Worm (Caenorhabditis elegans) whole organism, young adult: ENCODE measurements around the gene pgl-3.
A peak's percentile ranks its signal among the peaks of the same experiment; 100 is the strongest.

Experiments used
- C06A6.2 ChIP-seq: fragments of 200-800 bp; sonication (Bioruptor generic); conservative IDR thresholded peaks from 2 replicates; pipeline ENCODE4 v1.3.6; 2022; ENCODE audit warnings: missing genetic modification characterization, missing compliant biosample characterization
- F57A8.1 ChIP-seq: fragments of 200-800 bp; sonication (Bioruptor generic); optimal IDR thresholded peaks from 2 replicates; lab custom pipeline; 2018; ENCODE audit warnings: mild to moderate bottlenecking, missing genetic modification characterization, moderate library complexity, missing compliant biosample characterization
- K11D2.4 ChIP-seq: fragments of 200-800 bp; sonication (Bioruptor generic); IDR thresholded peaks from 2 replicates; pipeline ENCODE4 v1.3.6; 2022; ENCODE audit warnings: missing genetic modification reagents, missing genetic modification characterization, missing compliant biosample characterization
- Y53F4B.3 ChIP-seq: fragments of 200-800 bp; sonication (Bioruptor generic); IDR thresholded peaks from 2 replicates; pipeline ENCODE4 v1.3.6; 2022; ENCODE audit warnings: missing genetic modification reagents, missing genetic modification characterization, missing compliant biosample characterization
- Y67H2A.10 ChIP-seq: fragments of 200-800 bp; sonication (Bioruptor generic); conservative IDR thresholded peaks from 2 replicates; pipeline ENCODE4 v1.3.6; 2022; ENCODE audit warnings: missing genetic modification reagents, missing genetic modification characterization, missing compliant biosample characterization
- Y79H2A.3 ChIP-seq: fragments of 200-800 bp; sonication (Bioruptor generic); conservative IDR thresholded peaks from 2 replicates; pipeline ENCODE4 v1.3.6; 2022; ENCODE audit warnings: missing genetic modification reagents, missing genetic modification characterization, missing compliant biosample characterization
- Y95B8A.8 ChIP-seq: fragments of 200-800 bp; sonication (Bioruptor generic); IDR thresholded peaks from 2 replicates; pipeline ENCODE4 v1.3.6; 2022; ENCODE audit warnings: missing genetic modification reagents, missing genetic modification characterization, missing compliant biosample characterization
- ama-1 ChIP-seq, 3 experiments: fragments of 150-350 bp in 1 of 3; sonication (generic microtip) in 2 of 3; optimal IDR thresholded peaks; 2 replicates each; lab custom pipeline; 2014 to 2018; ENCODE audit warnings: missing biosample characterization in 2 of 3, missing genetic modification characterization in 2 of 3, missing genetic modification reagents in 2 of 3
- attf-6 ChIP-seq: fragments of 200-800 bp; sonication (Bioruptor generic); IDR thresholded peaks from 2 replicates; pipeline ENCODE4 v1.3.6; 2022; ENCODE audit warnings: missing genetic modification reagents, missing genetic modification characterization, missing compliant biosample characterization
- bed-2 ChIP-seq: fragments of 200-800 bp; sonication (Bioruptor generic); IDR thresholded peaks from 2 replicates; pipeline ENCODE4 v1.3.6; 2022; ENCODE audit warnings: missing genetic modification reagents, missing genetic modification characterization, missing compliant biosample characterization
- ccch-3 ChIP-seq: fragments of 200-800 bp; sonication (Bioruptor generic); optimal IDR thresholded peaks from 2 replicates; lab custom pipeline; 2018; ENCODE audit warnings: mild to moderate bottlenecking, missing genetic modification characterization, missing compliant biosample characterization
- ceh-27 ChIP-seq: fragments of 200-800 bp; sonication (Bioruptor generic); optimal IDR thresholded peaks from 2 replicates; lab custom pipeline; 2018; ENCODE audit warnings: mild to moderate bottlenecking, missing genetic modification characterization, moderate library complexity, missing compliant biosample characterization
- chd-7 ChIP-seq: sonication (generic microtip); optimal IDR thresholded peaks from 2 replicates; lab custom pipeline; 2016; ENCODE audit warnings: mild to moderate bottlenecking, missing genetic modification characterization, moderate library complexity, missing compliant biosample characterization
- die-1 ChIP-seq: sonication (generic microtip); optimal IDR thresholded peaks from 2 replicates; lab custom pipeline; 2016; ENCODE audit warnings: missing genotype, mild to moderate bottlenecking, missing genetic modification characterization, missing compliant biosample characterization
- efl-1 ChIP-seq: fragments of 150-350 bp; optimal IDR thresholded peaks from 2 replicates; lab custom pipeline; 2014; ENCODE audit warnings: missing biosample characterization, missing genetic modification reagents, missing genetic modification characterization
- egrh-3 ChIP-seq: fragments of 200-800 bp; sonication (Bioruptor generic); IDR thresholded peaks from 2 replicates; pipeline ENCODE4 v1.3.6; 2022; ENCODE audit warnings: missing genetic modification reagents, missing genetic modification characterization, missing compliant biosample characterization
- ekl-4 ChIP-seq: fragments of 200-800 bp; sonication (Bioruptor generic); IDR thresholded peaks from 2 replicates; pipeline ENCODE4 v1.3.6; 2022; ENCODE audit warnings: missing genetic modification reagents, missing genetic modification characterization, missing compliant biosample characterization
- hlh-12 ChIP-seq: sonication (generic microtip); optimal IDR thresholded peaks from 2 replicates; lab custom pipeline; 2016; ENCODE audit warnings: missing genetic modification characterization, missing compliant biosample characterization
- hmg-1.2 ChIP-seq: fragments of 200-800 bp; sonication (Bioruptor generic); IDR thresholded peaks from 2 replicates; pipeline ENCODE4 v1.3.6; 2022; ENCODE audit warnings: missing genetic modification reagents, missing genetic modification characterization, missing compliant biosample characterization
- hsf-1 ChIP-seq: fragments of 200-800 bp; sonication (Bioruptor generic); IDR thresholded peaks from 2 replicates; pipeline ENCODE4 v1.3.6; 2022; ENCODE audit warnings: missing genetic modification reagents, missing genetic modification characterization, missing compliant biosample characterization
- let-526 ChIP-seq: fragments of 200-800 bp; sonication (Bioruptor generic); IDR thresholded peaks from 2 replicates; pipeline ENCODE4 v1.3.6; 2022; ENCODE audit warnings: missing genetic modification reagents, missing genetic modification characterization, missing compliant biosample characterization
- lin-26 ChIP-seq: fragments of 200-800 bp; sonication (Bioruptor generic); IDR thresholded peaks from 2 replicates; pipeline ENCODE4 v1.3.6; 2022; ENCODE audit warnings: missing genetic modification reagents, missing genetic modification characterization, missing compliant biosample characterization
- lir-1 ChIP-seq: fragments of 200-800 bp; sonication (Bioruptor generic); conservative IDR thresholded peaks from 2 replicates; pipeline ENCODE4 v1.3.6; 2022; ENCODE audit warnings: missing genetic modification reagents, missing genetic modification characterization, missing compliant biosample characterization
- madf-6 ChIP-seq: fragments of 200-800 bp; sonication (Bioruptor generic); IDR thresholded peaks from 2 replicates; pipeline ENCODE4 v1.3.6; 2022; ENCODE audit warnings: missing genetic modification reagents, missing genetic modification characterization, missing compliant biosample characterization
- madf-8 ChIP-seq: fragments of 200-800 bp; sonication (Bioruptor generic); conservative IDR thresholded peaks from 2 replicates; pipeline ENCODE4 v1.3.6; 2022; ENCODE audit warnings: missing genetic modification reagents, missing genetic modification characterization, missing compliant biosample characterization
- mcd-1 ChIP-seq: fragments of 200-800 bp; sonication (Bioruptor generic); IDR thresholded peaks from 2 replicates; pipeline ENCODE4 v1.3.6; 2022; ENCODE audit warnings: missing genetic modification reagents, missing genetic modification characterization, missing compliant biosample characterization
- nfya-1 ChIP-seq: sonication (generic microtip); optimal IDR thresholded peaks from 2 replicates; lab custom pipeline; 2017; ENCODE audit warnings: antibody characterized with exemption, missing compliant biosample characterization, missing genetic modification characterization, borderline replicate concordance; ENCODE audit not compliant: insufficient read depth
- nhr-80 ChIP-seq: sonication (generic microtip); optimal IDR thresholded peaks from 2 replicates; lab custom pipeline; 2016; ENCODE audit warnings: missing genetic modification characterization, missing compliant biosample characterization
- rpc-1 ChIP-seq, 2 experiments: fragments of 150-350 bp in 1 of 2; sonication (generic microtip) in 1 of 2; optimal IDR thresholded peaks; 2 replicates each; lab custom pipeline; 2014 to 2018; ENCODE audit warnings: missing biosample characterization in 1 of 2, missing genetic modification characterization in 1 of 2, missing genetic modification reagents in 1 of 2, missing genotype in 1 of 2
- snpc-1.3 ChIP-seq: sonication (generic microtip); optimal IDR thresholded peaks from 2 replicates; lab custom pipeline; 2017; ENCODE audit warnings: missing genetic modification characterization, mild to moderate bottlenecking, missing compliant biosample characterization, antibody characterized with exemption, moderate library complexity, missing genotype, missing genetic modification reagents; ENCODE audit not compliant: insufficient read depth
- snpc-4 ChIP-seq, 5 experiments: fragments of 150-350 bp in 1 of 5; sonication (generic microtip) in 4 of 5; optimal IDR thresholded peaks; 2 replicates each; lab custom pipeline; 2014 to 2018; ENCODE audit warnings: missing genetic modification characterization in 5 of 5, missing biosample characterization in 3 of 5, antibody characterized with exemption in 2 of 5, mild to moderate bottlenecking in 2 of 5, missing compliant biosample characterization in 2 of 5, missing genotype in 2 of 5, moderate library complexity in 2 of 5, missing genetic modification reagents in 1 of 5
- tbp1 ChIP-seq: fragments of 200-800 bp; sonication (Bioruptor generic); optimal IDR thresholded peaks from 2 replicates; lab custom pipeline; 2018; ENCODE audit warnings: mild to moderate bottlenecking, missing genetic modification characterization, missing compliant biosample characterization
- tbx-9 ChIP-seq: sonication (generic microtip); optimal IDR thresholded peaks from 2 replicates; lab custom pipeline; 2016; ENCODE audit warnings: borderline replicate concordance, missing genetic modification characterization, inconsistent platforms, missing compliant biosample characterization
- tlf-1 ChIP-seq: fragments of 200-800 bp; sonication (Bioruptor generic); optimal IDR thresholded peaks from 2 replicates; lab custom pipeline; 2018; ENCODE audit warnings: mild to moderate bottlenecking, missing genetic modification characterization, missing compliant biosample characterization
- unc-62 ChIP-seq: fragments of 150-350 bp; optimal IDR thresholded peaks from 2 replicates; lab custom pipeline; 2014; ENCODE audit warnings: missing biosample characterization, missing genetic modification reagents, missing genetic modification characterization
- ztf-26 ChIP-seq: sonication (generic microtip); optimal IDR thresholded peaks from 2 replicates; lab custom pipeline; 2017; ENCODE audit warnings: missing genetic modification characterization, missing compliant biosample characterization
- ztf-28 ChIP-seq: fragments of 200-800 bp; sonication (Bioruptor generic); IDR thresholded peaks from 2 replicates; pipeline ENCODE4 v1.3.6; 2022; ENCODE audit warnings: missing genetic modification reagents, missing genetic modification characterization, missing compliant biosample characterization

pgl-3 gene

ce11 chrV:4734608-4735007 lies 21.2 kb upstream of the pgl-3 start (continued):
- TF ChIP-seq lir-1 (no peak), chd-7 (peak; percentile 0), Y79H2A.3 (peak; percentile 85), rpc-1 (optimal IDR thresholded peaks at IDR 0.05; lab: Kevin White, UChicago) (no peak), rpc-1 (tag; optimal IDR thresholded peaks at IDR 0.05; lab: Kevin White, UChicago) (no peak), nhr-80 (tag; lab: Kevin White, UChicago) (no peak), F57A8.1 (GFP tag; lab: Kevin White, UChicago) (no peak), ama-1 (optimal IDR thresholded peaks at IDR 0.05; lab: Kevin White, UChicago) (no peak), ama-1 (GFP tag; optimal IDR thresholded peaks at IDR 0.05; lab: Kevin White, UChicago) (no peak), madf-6 (peak; percentile 52), snpc-4 (GFP tag; optimal IDR thresholded peaks at IDR 0.05; lab: Kevin White, UChicago) (no peak), snpc-4 (tag; optimal IDR thresholded peaks at IDR 0.05; lab: Kevin White, UChicago) (no peak), lin-26 (GFP tag; lab: Robert Waterston, UW) (no peak), tbx-9 (tag; lab: Kevin White, UChicago) (no peak)

- no peak for TF ChIP-seq C06A6.2 (GFP tag; lab: Robert Waterston, UW)
- peak; percentile 74 for TF ChIP-seq nhr-80 (tag; lab: Kevin White, UChicago)
Observed at ce11 chrV:4737727-4738126, 18.1 kb upstream of the pgl-3 start, which contains the start of gene F39G3.2. TSS of gene F39G3.2 (plus strand) at chrV:4737831.

- TF ChIP-seq nhr-80 (tag; lab: Kevin White, UChicago) (peak; percentile 16), die-1 (tag; lab: Kevin White, UChicago) (no peak), hmg-1.2 (GFP tag; lab: Robert Waterston, UW) (peak; percentile 51; the same call in 1 of the 2 replicates)
- TF ChIP-seq, all 124 proteins: peak for 2
Observed at ce11 chrV:4742190-4742589, 13.6 kb upstream of the pgl-3 start, which contains the start of gene ugt-61. TSS of gene ugt-61 (plus strand) at chrV:4742422.

- TF ChIP-seq ccch-3 (GFP tag; lab: Kevin White, UChicago) (no peak), hlh-12 (no peak), die-1 (tag; lab: Kevin White, UChicago) (no peak), tlf-1 (no peak), K11D2.4 (GFP tag; lab: Robert Waterston, UW) (no peak), unc-62 (GFP tag; lab: Kevin White, UChicago) (no peak)
Observed at ce11 chrV:4745269-4745668, 10.5 kb upstream of the pgl-3 start, which contains the start of gene C18G1.7. TSS of gene C18G1.7 (plus strand) at chrV:4745569.

ce11 chrV:4750294-4750693 lies 5.5 kb upstream of the pgl-3 start, which contains the start of gene C18G1.6:
TSS of gene C18G1.6 (plus strand) at chrV:4750594.
- TF ChIP-seq ztf-26 (no peak), nfya-1 (tag; lab: Kevin White, UChicago) (no peak)
- TF ChIP-seq, all 124 proteins: peak for 0

ce11 chrV:4754123-4754522 lies 1.7 kb upstream of the pgl-3 start, which contains the start of gene hil-4:
TSS of gene hil-4 (plus strand) at chrV:4754313.
- 0 out of 2 replicates have a peak, but pooled peaks have one; percentile 14 for TF ChIP-seq bed-2 (GFP tag; lab: Robert Waterston, UW)
- TF ChIP-seq tbp1 (GFP tag; lab: Kevin White, UChicago), result peak; percentile 69
- TF ChIP-seq Y67H2A.10 (GFP tag; lab: Robert Waterston, UW), result peak; percentile 20; the same call in 1 of the 2 replicates
- TF ChIP-seq F57A8.1 (GFP tag; lab: Kevin White, UChicago), result no peak
- 0 out of 2 replicates have a peak, but pooled peaks have one; percentile 17 for TF ChIP-seq egrh-3 (GFP tag; lab: Robert Waterston, UW)
- TF ChIP-seq mcd-1 (GFP tag; lab: Robert Waterston, UW), result peak; percentile 42
- TF ChIP-seq lir-1, result 0 out of 2 replicates have a peak, but pooled peaks have one; percentile 35
- peak; percentile 74; the same call in 1 of the 2 replicates for TF ChIP-seq ekl-4 (GFP tag; lab: Robert Waterston, UW)
- peak; percentile 75; the same call in 1 of the 2 replicates for TF ChIP-seq Y95B8A.8 (GFP tag; lab: Robert Waterston, UW)
- TF ChIP-seq hmg-1.2 (GFP tag; lab: Robert Waterston, UW), result peak; percentile 45; the same call in 1 of the 2 replicates
- peak; percentile 78 for TF ChIP-seq hsf-1 (GFP tag; lab: Robert Waterston, UW)
- TF ChIP-seq let-526 (GFP tag; lab: Robert Waterston, UW), result 0 out of 2 replicates have a peak, but pooled peaks have one; percentile 37
- peak; percentile 84 for TF ChIP-seq ztf-28 (GFP tag; lab: Robert Waterston, UW)
- TF ChIP-seq Y53F4B.3 (GFP tag; lab: Robert Waterston, UW), result no peak
- peak; percentile 86 for TF ChIP-seq madf-8 (GFP tag; lab: Robert Waterston, UW)
- TF ChIP-seq attf-6 (GFP tag; lab: Robert Waterston, UW), result peak; percentile 32; the same call in 1 of the 2 replicates
- TF ChIP-seq ceh-27 (GFP tag; lab: Kevin White, UChicago), result peak; percentile 21
- TF ChIP-seq efl-1 (GFP tag; lab: Kevin White, UChicago), result peak; percentile 91
- TF ChIP-seq snpc-1.3 (tag; lab: Kevin White, UChicago), result no peak
